Worm (Caenorhabditis elegans): ENCODE data around the gene F46B6.4.

ce11 chrV:9768828-9769778 lies 10.2 kb downstream of the F46B6.4 start, which contains the start of gene unc-42:
- no peak for TF ChIP-seq pha-4 (tag; optimal IDR thresholded peaks at IDR 0.05)
- no peak for TF ChIP-seq snpc-4 (tag; optimal IDR thresholded peaks at IDR 0.05)
- no peak for TF ChIP-seq elt-1 (tag; optimal IDR thresholded peaks at IDR 0.05; ENCODE audit: borderline replicate concordance, insufficient read depth)
- TF ChIP-seq cnd-1 (tag; optimal IDR thresholded peaks at IDR 0.05): no peak
- TF ChIP-seq nhr-2 (tag; optimal IDR thresholded peaks at IDR 0.05): no peak

Data from whole organism, mixed stage, embryonic.